Fruit fly (Drosophila melanogaster) whole organism, prepupa: ENCODE results near the gene CG17681.

Source experiments
- CG10631 ChIP-seq: fragments of 200-800 bp; sonication (Bioruptor generic); optimal IDR thresholded peaks from 2 replicates; lab custom pipeline; 2016; ENCODE audit warnings: missing biosample characterization, missing genetic modification characterization
- CG10669 ChIP-seq: fragments of 200-800 bp; sonication (Bioruptor generic); optimal IDR thresholded peaks from 3 replicates; lab custom pipeline; 2018; ENCODE audit warnings: missing biosample characterization, mild to moderate bottlenecking, missing genetic modification characterization, moderate library complexity
- CG11294 ChIP-seq: fragments of 200-800 bp; sonication (Bioruptor generic); IDR thresholded peaks from 2 replicates; pipeline ENCODE4 v1.3.6; 2022; ENCODE audit warnings: missing biosample characterization, missing genetic modification characterization
- CG11762 ChIP-seq: fragments of 200-800 bp; sonication (Bioruptor generic); optimal IDR thresholded peaks from 3 replicates; lab custom pipeline; 2016; ENCODE audit warnings: missing biosample characterization, missing genetic modification characterization; ENCODE audit not compliant: insufficient read depth
- CG11902 ChIP-seq: fragments of 200-800 bp; sonication (Bioruptor generic); optimal IDR thresholded peaks from 3 replicates; lab custom pipeline; 2016; ENCODE audit warnings: missing biosample characterization, missing genetic modification characterization
- CG3032 ChIP-seq: fragments of 200-800 bp; optimal IDR thresholded peaks from 2 replicates; lab custom pipeline; 2019; ENCODE audit warnings: missing biosample characterization, mild to moderate bottlenecking, missing genetic modification characterization, moderate library complexity
- CG31627 ChIP-seq: fragments of 200-800 bp; sonication (Bioruptor generic); optimal IDR thresholded peaks from 3 replicates; lab custom pipeline; 2016; ENCODE audit warnings: missing biosample characterization, missing genetic modification characterization
- CG32006 ChIP-seq: fragments of 200-800 bp; sonication (Bioruptor generic); optimal IDR thresholded peaks from 3 replicates; lab custom pipeline; 2017; ENCODE audit warnings: missing biosample characterization, mild to moderate bottlenecking, missing genetic modification characterization
- CG34406 ChIP-seq: fragments of 200-800 bp; sonication (Bioruptor generic); optimal IDR thresholded peaks from 3 replicates; lab custom pipeline; 2016; ENCODE audit warnings: missing biosample characterization, missing genetic modification characterization
- CG3919 ChIP-seq: fragments of 200-800 bp; sonication (Bioruptor generic); optimal IDR thresholded peaks from 3 replicates; lab custom pipeline; 2016; ENCODE audit warnings: missing biosample characterization, missing genetic modification characterization
- CG4318 ChIP-seq: fragments of 200-800 bp; sonication (Bioruptor generic); optimal IDR thresholded peaks from 3 replicates; lab custom pipeline; 2017; ENCODE audit warnings: missing biosample characterization, mild to moderate bottlenecking, missing genetic modification characterization
- CG6163 ChIP-seq: fragments of 200-800 bp; sonication (Bioruptor generic); IDR thresholded peaks from 3 replicates; pipeline ENCODE4 v1.3.6; 2022; ENCODE audit warnings: missing biosample characterization, missing genetic modification characterization
- CG6792 ChIP-seq: fragments of 200-800 bp; sonication (Bioruptor generic); optimal IDR thresholded peaks from 3 replicates; lab custom pipeline; 2016; ENCODE audit warnings: missing biosample characterization, missing genetic modification characterization
- CG6854 ChIP-seq: fragments of 200-800 bp; sonication (Bioruptor generic); optimal IDR thresholded peaks from 2 replicates; lab custom pipeline; 2017; ENCODE audit warnings: missing biosample characterization, mild to moderate bottlenecking, missing genetic modification characterization
- CG8119 ChIP-seq: fragments of 200-800 bp; sonication (Bioruptor generic); IDR thresholded peaks from 3 replicates; pipeline ENCODE4 v1.3.6; 2022; ENCODE audit warnings: missing biosample characterization, missing genetic modification characterization
- CG8632 ChIP-seq: fragments of 200-800 bp; sonication (Bioruptor generic); optimal IDR thresholded peaks from 3 replicates; lab custom pipeline; 2016; ENCODE audit warnings: missing biosample characterization, missing genetic modification characterization
- CG9139 ChIP-seq: fragments of 200-800 bp; sonication (Bioruptor generic); optimal IDR thresholded peaks from 3 replicates; lab custom pipeline; 2017; ENCODE audit warnings: missing biosample characterization, mild to moderate bottlenecking, missing genetic modification characterization
- Eip75B ChIP-seq: fragments of 200-800 bp; sonication (Bioruptor generic); optimal IDR thresholded peaks from 3 replicates; lab custom pipeline; 2016; ENCODE audit warnings: missing biosample characterization, missing genetic modification characterization
- Eip78C ChIP-seq: fragments of 200-800 bp; sonication (Bioruptor generic); peaks from one replicate; lab custom pipeline; 2016; ENCODE audit warnings: missing biosample characterization, missing genetic modification characterization
- Ets21C ChIP-seq: fragments of 200-800 bp; sonication (Bioruptor generic); optimal IDR thresholded peaks from 3 replicates; lab custom pipeline; 2016; ENCODE audit warnings: missing biosample characterization, missing genetic modification characterization
- Ets96B ChIP-seq: fragments of 200-800 bp; optimal IDR thresholded peaks from 2 replicates; lab custom pipeline; 2019; ENCODE audit warnings: missing biosample characterization, mild to moderate bottlenecking, missing genetic modification characterization, moderate library complexity
- Gug ChIP-seq: fragments of 200-800 bp; sonication (Bioruptor generic); IDR thresholded peaks from 2 replicates; pipeline ENCODE4 v1.3.6; 2022; ENCODE audit warnings: missing biosample characterization, missing genetic modification characterization
- Hr38 ChIP-seq: sonication (Bioruptor generic); optimal IDR thresholded peaks from 2 replicates; lab custom pipeline; 2016; ENCODE audit warnings: missing biosample characterization, missing genetic modification characterization
- Hr39 ChIP-seq: fragments of 200-800 bp; sonication (Bioruptor generic); optimal IDR thresholded peaks from 2 replicates; lab custom pipeline; 2016; ENCODE audit warnings: missing biosample characterization, missing genetic modification characterization
- Hr4 ChIP-seq: fragments of 200-800 bp; sonication (Bioruptor generic); optimal IDR thresholded peaks from 3 replicates; lab custom pipeline; 2016; ENCODE audit warnings: missing biosample characterization, missing genetic modification characterization
- Lpt ChIP-seq: fragments of 200-800 bp; sonication (Bioruptor generic); optimal IDR thresholded peaks from 3 replicates; lab custom pipeline; 2016; ENCODE audit warnings: missing biosample characterization, missing genetic modification characterization
- Met ChIP-seq: fragments of 200-800 bp; sonication (Bioruptor generic); optimal IDR thresholded peaks from 3 replicates; lab custom pipeline; 2016; ENCODE audit warnings: missing biosample characterization, missing genetic modification characterization
- OdsH ChIP-seq: fragments of 200-800 bp; sonication (Bioruptor generic); optimal IDR thresholded peaks from 3 replicates; lab custom pipeline; 2016; ENCODE audit warnings: missing biosample characterization, missing genetic modification characterization
- Smox ChIP-seq: fragments of 200-800 bp; sonication (Bioruptor generic); optimal IDR thresholded peaks from 3 replicates; lab custom pipeline; 2016; ENCODE audit warnings: missing biosample characterization, missing genetic modification characterization
- Sox102F ChIP-seq: fragments of 200-800 bp; sonication (Bioruptor generic); optimal IDR thresholded peaks from 2 replicates; lab custom pipeline; 2016; ENCODE audit warnings: missing biosample characterization, mild to moderate bottlenecking, missing genetic modification characterization
- Sox14 ChIP-seq: fragments of 200-800 bp; sonication (Bioruptor generic); optimal IDR thresholded peaks from 3 replicates; lab custom pipeline; 2016; ENCODE audit warnings: missing biosample characterization, missing genetic modification characterization
- Sox15 ChIP-seq: fragments of 200-800 bp; sonication (Bioruptor generic); optimal IDR thresholded peaks from 3 replicates; lab custom pipeline; 2016; ENCODE audit warnings: missing biosample characterization, missing genetic modification characterization
- achi ChIP-seq: fragments of 200-800 bp; sonication (Bioruptor generic); optimal IDR thresholded peaks from 3 replicates; lab custom pipeline; 2016; ENCODE audit warnings: missing biosample characterization, missing genetic modification characterization
- acj6 ChIP-seq: fragments of 200-800 bp; sonication (Bioruptor generic); optimal IDR thresholded peaks from 3 replicates; lab custom pipeline; 2016; ENCODE audit warnings: missing biosample characterization, missing genetic modification characterization
- dac ChIP-seq: fragments of 200-800 bp; sonication (Bioruptor generic); optimal IDR thresholded peaks from 2 replicates; lab custom pipeline; 2017; ENCODE audit warnings: missing biosample characterization, mild to moderate bottlenecking, missing genetic modification characterization
- dsx ChIP-seq: fragments of 200-800 bp; optimal IDR thresholded peaks from 3 replicates; lab custom pipeline; 2019; ENCODE audit warnings: missing biosample characterization, mild to moderate bottlenecking, missing genetic modification characterization, moderate library complexity; ENCODE audit not compliant: poor library complexity, severe bottlenecking
- esn ChIP-seq: fragments of 200-800 bp; sonication (Bioruptor generic); optimal IDR thresholded peaks from 2 replicates; lab custom pipeline; 2016; ENCODE audit warnings: missing biosample characterization, mild to moderate bottlenecking, missing genetic modification characterization, moderate library complexity
- fd59A ChIP-seq: fragments of 200-800 bp; sonication (Bioruptor generic); optimal IDR thresholded peaks from 2 replicates; lab custom pipeline; 2017; ENCODE audit warnings: missing biosample characterization, mild to moderate bottlenecking, missing genetic modification characterization, missing genetic modification reagents
- fd85E ChIP-seq: fragments of 200-800 bp; sonication (Bioruptor generic); optimal IDR thresholded peaks from 3 replicates; lab custom pipeline; 2016; ENCODE audit warnings: missing biosample characterization, missing genetic modification characterization
- fkh ChIP-seq: fragments of 200-800 bp; sonication (Bioruptor generic); optimal IDR thresholded peaks from 3 replicates; lab custom pipeline; 2017; ENCODE audit warnings: missing biosample characterization, mild to moderate bottlenecking, missing genetic modification characterization, moderate library complexity
- lz ChIP-seq: fragments of 200-800 bp; sonication (Bioruptor generic); optimal IDR thresholded peaks from 3 replicates; lab custom pipeline; 2016; ENCODE audit warnings: missing biosample characterization, missing genetic modification characterization
- pdm3 ChIP-seq: fragments of 200-800 bp; sonication (Bioruptor generic); optimal IDR thresholded peaks from 3 replicates; lab custom pipeline; 2016; ENCODE audit warnings: missing biosample characterization, missing genetic modification characterization
- salr ChIP-seq, 2 experiments: fragments of 200-800 bp; sonication (Bioruptor generic); optimal IDR thresholded peaks; 3 replicates each; lab custom pipeline; 2016 to 2018; ENCODE audit warnings: missing biosample characterization in 2 of 2, missing genetic modification characterization in 2 of 2, mild to moderate bottlenecking in 1 of 2
- spab ChIP-seq: fragments of 200-800 bp; sonication (Bioruptor generic); optimal IDR thresholded peaks from 2 replicates; lab custom pipeline; 2017; ENCODE audit warnings: missing biosample characterization, mild to moderate bottlenecking, missing genetic modification characterization, missing genetic modification reagents
- ss ChIP-seq, 2 experiments: fragments of 200-800 bp; sonication (Bioruptor generic); optimal IDR thresholded peaks; 2 replicates in 1 of 2; 3 replicates in 1 of 2; lab custom pipeline; 2017 to 2018; ENCODE audit warnings: mild to moderate bottlenecking in 2 of 2, missing biosample characterization in 2 of 2, missing genetic modification characterization in 2 of 2, moderate library complexity in 1 of 2
- svp ChIP-seq: fragments of 200-800 bp; sonication (Bioruptor generic); peaks from one replicate; lab custom pipeline; 2016; ENCODE audit warnings: missing biosample characterization, missing genetic modification characterization
- topi ChIP-seq: fragments of 200-800 bp; sonication (Bioruptor generic); optimal IDR thresholded peaks from 3 replicates; lab custom pipeline; 2016; ENCODE audit warnings: missing biosample characterization, missing genetic modification characterization
- vri ChIP-seq: fragments of 200-800 bp; sonication (Bioruptor generic); optimal IDR thresholded peaks from 3 replicates; lab custom pipeline; 2016; ENCODE audit warnings: missing biosample characterization, mild to moderate bottlenecking, missing genetic modification characterization

CG17681 gene

DNA sequence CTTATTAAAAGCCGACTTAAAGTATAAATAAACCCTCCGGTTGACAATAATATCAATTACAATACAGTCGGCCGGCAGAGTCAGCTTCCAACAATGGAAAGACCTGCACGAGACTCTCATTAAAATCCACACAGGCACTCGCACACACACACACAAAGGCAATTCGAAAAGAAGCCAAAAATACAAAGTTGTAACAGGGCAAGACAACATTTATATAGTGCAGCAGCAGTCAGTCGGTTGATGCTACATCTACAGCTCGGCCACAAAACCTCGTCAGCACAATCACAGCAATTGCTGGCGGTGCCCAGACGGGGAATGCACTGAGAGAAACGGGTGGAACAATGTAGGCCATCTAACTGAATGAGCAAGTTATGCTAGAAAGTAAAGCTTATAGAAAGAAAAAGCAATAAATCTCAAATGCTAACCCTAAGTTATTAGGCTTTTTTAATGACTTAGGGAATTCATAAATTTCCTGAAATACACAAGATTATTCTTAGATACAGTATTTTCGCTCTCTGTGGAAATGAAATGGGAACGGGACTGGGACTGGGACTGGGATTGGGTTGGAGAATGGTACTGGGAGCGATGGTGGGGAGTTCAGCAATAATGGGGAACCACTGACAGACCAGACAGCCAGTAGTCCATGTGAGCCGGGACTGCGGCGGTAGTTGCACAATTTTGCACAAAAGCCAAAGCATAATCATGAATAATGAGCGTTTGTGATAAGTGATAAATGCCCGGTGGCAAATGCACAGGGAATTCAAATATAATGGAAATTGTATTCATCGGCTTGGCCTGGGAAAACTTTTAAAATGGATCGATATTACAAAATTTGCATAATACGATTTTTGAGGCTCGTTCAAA lies 31.3 kb upstream of the CG17681 start (continued):
- TF ChIP-seq CG9139 (GFP tag; lab: Kevin White, UChicago), result peak; percentile 93
- TF ChIP-seq pdm3 (GFP tag; lab: Kevin White, UChicago), result peak; percentile 97
- TF ChIP-seq esn (GFP tag; lab: Kevin White, UChicago), result peak; percentile 96
- TF ChIP-seq dsx (GFP tag; lab: Kevin White, UChicago), result peak; percentile 99
- TF ChIP-seq CG6163, result peak; percentile 97
- TF ChIP-seq CG11294 (GFP tag; lab: Robert Waterston, UW), result peak; percentile 93
- TF ChIP-seq CG34406 (GFP tag; lab: Kevin White, UChicago), result peak; percentile 94
- peak; percentile 96 for TF ChIP-seq topi (GFP tag; lab: Kevin White, UChicago)
- peak; percentile 98 for TF ChIP-seq CG10631 (GFP tag; lab: Kevin White, UChicago)
- peak; percentile 96 for TF ChIP-seq Hr4 (GFP tag; lab: Kevin White, UChicago)
- peak; percentile 97 for TF ChIP-seq CG8119
- TF ChIP-seq lz (GFP tag; lab: Kevin White, UChicago), result peak; percentile 95
- TF ChIP-seq Sox102F (GFP tag; lab: Kevin White, UChicago), result peak; percentile 95
- peak; percentile 98 for TF ChIP-seq Ets96B
- TF ChIP-seq spab (GFP tag; lab: Kevin White, UChicago), result peak; percentile 96

- TF ChIP-seq Eip75B (GFP tag; lab: Kevin White, UChicago) (no peak), CG9139 (GFP tag; lab: Kevin White, UChicago) (peak; percentile 47), CG6854 (no peak), Lpt (GFP tag; lab: Kevin White, UChicago) (peak; percentile 52), CG10669 (GFP tag; lab: Kevin White, UChicago) (peak; percentile 57), Ets96B (peak; percentile 79), Ets21C (GFP tag; lab: Kevin White, UChicago) (no peak), fd59A (GFP tag; lab: Kevin White, UChicago) (peak; percentile 58), fd85E (GFP tag; lab: Kevin White, UChicago) (no peak), Smox (GFP tag; lab: Kevin White, UChicago) (no peak), Sox14 (GFP tag; lab: Kevin White, UChicago) (no peak), svp (no peak), OdsH (GFP tag; lab: Kevin White, UChicago) (peak; percentile 75), CG3919 (GFP tag; lab: Kevin White, UChicago) (peak; percentile 52), CG6792 (peak; percentile 19), acj6 (GFP tag; lab: Kevin White, UChicago) (peak; percentile 63), Eip78C (peak; percentile 92), vri (GFP tag; lab: Kevin White, UChicago) (no peak), Sox15 (peak; percentile 21), Met (GFP tag; lab: Kevin White, UChicago) (peak; percentile 3), ss (GFP tag; optimal IDR thresholded peaks at IDR 0.05; lab: Kevin White, UChicago) (peak in 1 of 2 experiments; percentile 10), Sox102F (GFP tag; lab: Kevin White, UChicago) (peak; percentile 12), esn (GFP tag; lab: Kevin White, UChicago) (no peak), CG11902 (GFP tag; lab: Kevin White, UChicago) (no peak), CG31627 (GFP tag; lab: Kevin White, UChicago) (peak; percentile 11), Hr39 (GFP tag; lab: Kevin White, UChicago) (no peak), fkh (GFP tag; lab: Kevin White, UChicago) (no peak), Hr38 (GFP tag; lab: Kevin White, UChicago) (no peak), topi (GFP tag; lab: Kevin White, UChicago) (peak; percentile 35), Gug (peak; percentile 52), dsx (GFP tag; lab: Kevin White, UChicago) (peak; percentile 37), salr (GFP tag; optimal IDR thresholded peaks at IDR 0.05; lab: Kevin White, UChicago) (peak in 1 of 2 experiments; percentile 42), CG3032 (tag; lab: Kevin White, UChicago) (peak; percentile 73), dac (GFP tag; lab: Kevin White, UChicago) (peak; percentile 28), CG34406 (GFP tag; lab: Kevin White, UChicago) (peak; percentile 19), CG11762 (GFP tag; lab: Kevin White, UChicago) (peak; percentile 40), CG8632 (peak; percentile 34), CG32006 (peak; percentile 42), achi (peak; percentile 69), CG4318 (GFP tag; lab: Kevin White, UChicago) (peak; percentile 24)
Measured at dm6 chr2L:18122231-18122551, 30.7 kb upstream of the CG17681 start.
